Worm (Caenorhabditis elegans) whole organism, L2 larva: ENCODE data around the gene F28C1.3.
A peak's percentile ranks its signal among the peaks of the same experiment; 100 is the strongest.

Experiments used
- C34F6.9 ChIP-seq: fragments of 150-350 bp; optimal IDR thresholded peaks from 2 replicates; lab custom pipeline; 2014; ENCODE audit warnings: missing biosample characterization, missing genetic modification characterization
- F13H6.1 ChIP-seq: sonication (generic microtip); optimal IDR thresholded peaks from 2 replicates; lab custom pipeline; 2016; ENCODE audit warnings: missing genetic modification characterization, missing compliant biosample characterization
- R02D3.7 ChIP-seq: fragments of 150-350 bp; optimal IDR thresholded peaks from 2 replicates; lab custom pipeline; 2014; ENCODE audit warnings: missing biosample characterization, missing genetic modification characterization
- Y55F3AM.14 ChIP-seq: fragments of 200-800 bp; sonication (Bioruptor generic); optimal IDR thresholded peaks from 2 replicates; lab custom pipeline; 2018; ENCODE audit warnings: mild to moderate bottlenecking, missing genetic modification characterization, missing compliant biosample characterization
- alr-1 ChIP-seq: fragments of 150-350 bp; optimal IDR thresholded peaks from 2 replicates; lab custom pipeline; 2014; ENCODE audit warnings: missing biosample characterization, missing genetic modification characterization
- ama-1 ChIP-seq: fragments of 150-350 bp; optimal IDR thresholded peaks from 2 replicates; lab custom pipeline; 2018; ENCODE audit warnings: inconsistent platforms
- blmp-1 ChIP-seq: sonication (generic microtip); optimal IDR thresholded peaks from 2 replicates; lab custom pipeline; 2017; ENCODE audit warnings: missing genetic modification characterization, mild to moderate bottlenecking, missing compliant biosample characterization, antibody characterized with exemption, moderate library complexity; ENCODE audit not compliant: insufficient read depth
- crh-2 ChIP-seq: sonication (generic microtip); optimal IDR thresholded peaks from 2 replicates; lab custom pipeline; 2017; ENCODE audit warnings: missing biosample characterization, missing genetic modification characterization
- egl-27 ChIP-seq: sonication (generic microtip); optimal IDR thresholded peaks from 3 replicates; lab custom pipeline; 2017; ENCODE audit warnings: missing biosample characterization, missing genetic modification reagents, missing genetic modification characterization
- fos-1 ChIP-seq: fragments of 150-350 bp; optimal IDR thresholded peaks from 2 replicates; lab custom pipeline; 2014; ENCODE audit warnings: missing biosample characterization, missing genetic modification characterization
- gmeb-1 ChIP-seq: fragments of 150-350 bp; optimal IDR thresholded peaks from 2 replicates; lab custom pipeline; 2014; ENCODE audit warnings: missing biosample characterization, missing genetic modification characterization
- lin-11 ChIP-seq: fragments of 150-350 bp; sonication (generic microtip); optimal IDR thresholded peaks from 2 replicates; lab custom pipeline; 2014; ENCODE audit warnings: missing biosample characterization, missing genetic modification characterization, inconsistent platforms, mixed read lengths
- lin-13 ChIP-seq: fragments of 150-350 bp; optimal IDR thresholded peaks from 2 replicates; lab custom pipeline; 2014; ENCODE audit warnings: missing biosample characterization, missing genetic modification reagents, missing genetic modification characterization
- lsy-2 ChIP-seq, 2 experiments: fragments of 150-350 bp in 1 of 2; sonication (generic microtip) in 1 of 2; optimal IDR thresholded peaks; 2 replicates each; lab custom pipeline; 2014 to 2017; ENCODE audit warnings: missing biosample characterization in 2 of 2, missing genetic modification characterization in 2 of 2
- mab-5 ChIP-seq: fragments of 150-350 bp; optimal IDR thresholded peaks from 2 replicates; lab custom pipeline; 2014; ENCODE audit warnings: missing biosample characterization, missing genetic modification characterization
- mbf-1 ChIP-seq: sonication (generic microtip); optimal IDR thresholded peaks from 2 replicates; lab custom pipeline; 2017; ENCODE audit warnings: missing biosample characterization, missing genetic modification characterization
- mdl-1 ChIP-seq, 2 experiments: fragments of 150-350 bp in 1 of 2; sonication (generic microtip) in 1 of 2; optimal IDR thresholded peaks; 2 replicates each; lab custom pipeline; 2017; ENCODE audit warnings: missing biosample characterization in 2 of 2, missing genetic modification characterization in 2 of 2
- nhr-11 ChIP-seq: fragments of 150-350 bp; optimal IDR thresholded peaks from 2 replicates; lab custom pipeline; 2014; ENCODE audit warnings: missing biosample characterization, missing genetic modification characterization
- nhr-12 ChIP-seq: fragments of 150-350 bp; optimal IDR thresholded peaks from 2 replicates; lab custom pipeline; 2014; ENCODE audit warnings: missing biosample characterization, missing genetic modification characterization
- nhr-129 ChIP-seq: fragments of 150-350 bp; optimal IDR thresholded peaks from 2 replicates; lab custom pipeline; 2014; ENCODE audit warnings: missing biosample characterization, missing genetic modification characterization
- nhr-21 ChIP-seq: fragments of 150-350 bp; optimal IDR thresholded peaks from 2 replicates; lab custom pipeline; 2014; ENCODE audit warnings: missing biosample characterization, missing genetic modification characterization
- nhr-237 ChIP-seq: fragments of 150-350 bp; optimal IDR thresholded peaks from 2 replicates; lab custom pipeline; 2014; ENCODE audit warnings: missing biosample characterization, missing genetic modification characterization
- nhr-25 ChIP-seq: fragments of 150-350 bp; sonication (generic microtip); optimal IDR thresholded peaks from 3 replicates; lab custom pipeline; 2014; ENCODE audit warnings: missing biosample characterization, missing genetic modification characterization
- nhr-6 ChIP-seq: fragments of 150-350 bp; optimal IDR thresholded peaks from 2 replicates; lab custom pipeline; 2014; ENCODE audit warnings: missing biosample characterization, missing genetic modification characterization
- peb-1 ChIP-seq: fragments of 150-350 bp; optimal IDR thresholded peaks from 2 replicates; lab custom pipeline; 2014; ENCODE audit warnings: missing biosample characterization, missing genetic modification characterization
- sem-4 ChIP-seq: fragments of 150-350 bp; optimal IDR thresholded peaks from 2 replicates; lab custom pipeline; 2014; ENCODE audit warnings: missing biosample characterization, missing genetic modification reagents, missing genetic modification characterization
- sma-3 ChIP-seq: sonication (generic microtip); optimal IDR thresholded peaks from 2 replicates; lab custom pipeline; 2016; ENCODE audit warnings: missing genetic modification reagents, missing genetic modification characterization, missing compliant biosample characterization
- sma-9 ChIP-seq, 2 experiments: fragments of 150-350 bp in 1 of 2; sonication (generic microtip) in 1 of 2; optimal IDR thresholded peaks; 2 replicates each; lab custom pipeline; 2014 to 2016; ENCODE audit warnings: missing genetic modification characterization in 2 of 2, mild to moderate bottlenecking in 1 of 2, missing biosample characterization in 1 of 2, missing compliant biosample characterization in 1 of 2, missing genetic modification reagents in 1 of 2, moderate library complexity in 1 of 2
- snpc-4 ChIP-seq: fragments of 150-350 bp; optimal IDR thresholded peaks from 2 replicates; lab custom pipeline; 2014; ENCODE audit warnings: missing biosample characterization, missing genetic modification characterization
- unc-39 ChIP-seq: fragments of 150-350 bp; optimal IDR thresholded peaks from 2 replicates; lab custom pipeline; 2014; ENCODE audit warnings: missing biosample characterization, missing genetic modification characterization
- unc-55 ChIP-seq: fragments of 150-350 bp; sonication (generic microtip); optimal IDR thresholded peaks from 3 replicates; lab custom pipeline; 2014; ENCODE audit warnings: missing biosample characterization, missing genetic modification reagents, missing genetic modification characterization
- unc-62 ChIP-seq: fragments of 150-350 bp; optimal IDR thresholded peaks from 2 replicates; lab custom pipeline; 2014; ENCODE audit warnings: missing biosample characterization, missing genetic modification reagents, missing genetic modification characterization
- zag-1 ChIP-seq: fragments of 150-350 bp; optimal IDR thresholded peaks from 2 replicates; lab custom pipeline; 2014; ENCODE audit warnings: missing biosample characterization, missing genetic modification characterization
- ztf-1 ChIP-seq: fragments of 200-800 bp; sonication (Bioruptor generic); conservative IDR thresholded peaks from 2 replicates; pipeline ENCODE4 v1.3.6; 2022; ENCODE audit warnings: missing genetic modification characterization, missing compliant biosample characterization
- ztf-4 ChIP-seq: fragments of 150-350 bp; optimal IDR thresholded peaks from 2 replicates; lab custom pipeline; 2014; ENCODE audit warnings: missing biosample characterization, missing genetic modification characterization

The F28C1.3 gene

DNA sequence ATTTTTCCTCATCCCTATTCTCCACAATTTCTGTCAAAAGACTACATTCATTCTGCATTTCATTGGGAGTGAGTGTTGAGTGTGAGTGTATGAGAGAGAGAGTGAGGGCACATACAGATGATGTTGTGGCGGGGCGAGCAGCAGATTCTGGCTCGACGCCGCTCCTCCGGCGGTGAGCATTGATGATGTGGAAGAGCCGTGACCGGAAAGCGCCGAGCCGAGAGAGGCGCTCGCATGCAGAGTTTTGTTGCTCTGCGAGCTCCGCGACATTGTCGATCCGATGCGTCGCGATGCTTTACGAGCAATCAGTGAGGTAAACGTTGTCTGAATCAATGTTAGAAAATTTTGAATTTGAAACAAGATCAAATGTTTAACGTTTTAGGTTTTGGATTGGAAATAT, 12.8 kb upstream of the F28C1.3 start:
- TF ChIP-seq ztf-1 (GFP tag; lab: Robert Waterston, UW) = no peak
- TF ChIP-seq nhr-11 (tag; lab: Kevin White, UChicago) = no peak
- TF ChIP-seq C34F6.9 = no peak
- no peak for TF ChIP-seq peb-1 (tag; lab: Kevin White, UChicago)
- TF ChIP-seq lsy-2 (tag; optimal IDR thresholded peaks at IDR 0.05; lab: Kevin White, UChicago) = no peak
- no peak for TF ChIP-seq R02D3.7

ce11 chrV:12460583-12460982, 7.9 kb upstream of the F28C1.3 start:
- no peak for TF ChIP-seq lin-13 (GFP tag; lab: Kevin White, UChicago)
- peak; percentile 38 for TF ChIP-seq unc-55 (GFP tag; lab: Kevin White, UChicago)

- TF ChIP-seq nhr-129 (peak; percentile 14), sma-9 (GFP tag; optimal IDR thresholded peaks at IDR 0.05; lab: Kevin White, UChicago) (peak; percentile 26), sma-9 (tag; optimal IDR thresholded peaks at IDR 0.05; lab: Kevin White, UChicago) (no peak), lsy-2 (tag; optimal IDR thresholded peaks at IDR 0.05; lab: Kevin White, UChicago) (peak in 1 of 2 experiments; percentile 8), zag-1 (no peak), mdl-1 (tag; optimal IDR thresholded peaks at IDR 0.05; lab: Kevin White, UChicago) (no peak)
Observed at ce11 chrV:12462908-12463307, 5.6 kb upstream of the F28C1.3 start, which contains the start of gene egl-10. TSS of gene egl-10 (minus strand) at chrV:12463008.

DNA sequence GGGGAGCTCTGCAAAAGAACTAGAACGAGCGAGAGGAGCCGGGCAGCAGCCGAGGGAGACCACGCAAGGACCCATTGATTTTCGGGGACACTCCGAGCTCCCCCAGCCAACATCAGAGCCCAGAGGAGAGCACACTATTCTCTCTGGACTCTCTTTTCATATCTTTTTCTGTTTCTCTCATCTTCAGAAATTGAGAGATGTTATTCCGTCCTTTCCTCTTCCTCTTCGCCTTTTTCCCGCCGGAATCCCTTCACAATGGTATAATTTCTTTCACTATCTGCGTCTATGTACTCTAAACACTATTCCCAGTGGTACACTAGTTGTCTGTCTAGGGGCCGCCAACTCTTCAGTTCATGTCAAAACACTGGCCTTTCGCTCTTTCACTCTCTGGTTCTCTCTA, 3.1 kb upstream of the F28C1.3 start:
- peak; percentile 80 for TF ChIP-seq sem-4 (tag; lab: Kevin White, UChicago)
- peak; percentile 96 for TF ChIP-seq C34F6.9
- peak in 1 of 2 experiments; percentile 67 for TF ChIP-seq mdl-1 (tag; optimal IDR thresholded peaks at IDR 0.05; lab: Kevin White, UChicago)
- TF ChIP-seq F13H6.1 (tag; lab: Kevin White, UChicago) = peak; percentile 96
- no peak for TF ChIP-seq nhr-12
- TF ChIP-seq nhr-21 = peak; percentile 66
- TF ChIP-seq nhr-129 = peak; percentile 86
- TF ChIP-seq ztf-4 = peak; percentile 59
- TF ChIP-seq fos-1 = peak; percentile 20
- TF ChIP-seq zag-1 = peak; percentile 93
- peak; percentile 64 for TF ChIP-seq lin-13 (GFP tag; lab: Kevin White, UChicago)
- TF ChIP-seq Y55F3AM.14 (GFP tag; lab: Kevin White, UChicago) = peak; percentile 73
- TF ChIP-seq lsy-2 (tag; optimal IDR thresholded peaks at IDR 0.05; lab: Kevin White, UChicago) = peak; percentile 55 to 84
- TF ChIP-seq nhr-237 (tag; lab: Kevin White, UChicago) = no peak
- TF ChIP-seq crh-2 (tag; lab: Kevin White, UChicago) = peak; percentile 89
- no peak for TF ChIP-seq mbf-1 (tag; lab: Kevin White, UChicago)
- peak; percentile 55 for TF ChIP-seq gmeb-1 (tag; lab: Kevin White, UChicago)
- TF ChIP-seq alr-1 = no peak
- TF ChIP-seq ama-1 (lab: Kevin White, UChicago) = no peak
- peak; percentile 90 for TF ChIP-seq unc-55 (GFP tag; lab: Kevin White, UChicago)
- peak; percentile 63 for TF ChIP-seq lin-11 (tag; lab: Kevin White, UChicago)
- TF ChIP-seq snpc-4 = peak; percentile 32
- TF ChIP-seq R02D3.7 = no peak
- TF ChIP-seq ztf-1 (GFP tag; lab: Robert Waterston, UW) = no peak
- peak; percentile 26 for TF ChIP-seq blmp-1 (tag; lab: Kevin White, UChicago)
- TF ChIP-seq nhr-25 = peak; percentile 63
- TF ChIP-seq sma-9 (GFP tag; optimal IDR thresholded peaks at IDR 0.05; lab: Kevin White, UChicago) = peak; percentile 95
- TF ChIP-seq sma-9 (tag; optimal IDR thresholded peaks at IDR 0.05; lab: Kevin White, UChicago) = peak; percentile 23
- TF ChIP-seq mab-5 = peak; percentile 21
- TF ChIP-seq sma-3 (GFP tag; lab: Kevin White, UChicago) = peak; percentile 53
- peak; percentile 79 for TF ChIP-seq egl-27 (tag; lab: Kevin White, UChicago)
- no peak for TF ChIP-seq unc-62 (GFP tag; lab: Kevin White, UChicago)
- TF ChIP-seq, all 48 proteins: peak for 23

ce11 chrV:12466653-12467052, 1.8 kb upstream of the F28C1.3 start:
- no peak for TF ChIP-seq unc-39 (tag; lab: Kevin White, UChicago)
- peak; percentile 7 for TF ChIP-seq F13H6.1 (tag; lab: Kevin White, UChicago)
- no peak for TF ChIP-seq nhr-6 (tag; lab: Kevin White, UChicago)
- peak; percentile 45 for TF ChIP-seq sma-9 (GFP tag; optimal IDR thresholded peaks at IDR 0.05; lab: Kevin White, UChicago)
- TF ChIP-seq sma-9 (tag; optimal IDR thresholded peaks at IDR 0.05; lab: Kevin White, UChicago) = no peak
